Worm (Caenorhabditis elegans) whole organism, young adult: ENCODE results near the gene C54F6.6.

Experiments
- B0261.1 ChIP-seq: sonication (generic microtip); optimal IDR thresholded peaks from 2 replicates; lab custom pipeline; 2016; ENCODE audit warnings: mild to moderate bottlenecking, missing genetic modification characterization, moderate library complexity, missing compliant biosample characterization
- B0336.3 ChIP-seq: fragments of 200-800 bp; sonication (Bioruptor generic); IDR thresholded peaks from 2 replicates; pipeline ENCODE4 v1.3.6; 2022; ENCODE audit warnings: missing genetic modification characterization, missing compliant biosample characterization
- F10E7.11 ChIP-seq: sonication (generic microtip); optimal IDR thresholded peaks from 2 replicates; lab custom pipeline; 2017; ENCODE audit warnings: mild to moderate bottlenecking, missing genetic modification characterization, moderate library complexity, missing compliant biosample characterization
- F22D6.2 ChIP-seq: sonication (generic microtip); optimal IDR thresholded peaks from 2 replicates; lab custom pipeline; 2016; ENCODE audit warnings: mild to moderate bottlenecking, missing genetic modification characterization, missing compliant biosample characterization
- K11D2.4 ChIP-seq: fragments of 200-800 bp; sonication (Bioruptor generic); IDR thresholded peaks from 2 replicates; pipeline ENCODE4 v1.3.6; 2022; ENCODE audit warnings: missing genetic modification reagents, missing genetic modification characterization, missing compliant biosample characterization
- K12H6.12 ChIP-seq: fragments of 200-800 bp; sonication (Bioruptor generic); optimal IDR thresholded peaks from 2 replicates; lab custom pipeline; 2018; ENCODE audit warnings: mild to moderate bottlenecking, missing genetic modification characterization, missing compliant biosample characterization
- Y53F4B.3 ChIP-seq: fragments of 200-800 bp; sonication (Bioruptor generic); IDR thresholded peaks from 2 replicates; pipeline ENCODE4 v1.3.6; 2022; ENCODE audit warnings: missing genetic modification reagents, missing genetic modification characterization, missing compliant biosample characterization
- athp-1 ChIP-seq: sonication (generic microtip); optimal IDR thresholded peaks from 2 replicates; lab custom pipeline; 2017; ENCODE audit warnings: mild to moderate bottlenecking, missing genetic modification characterization, missing compliant biosample characterization
- ccch-3 ChIP-seq: fragments of 200-800 bp; sonication (Bioruptor generic); optimal IDR thresholded peaks from 2 replicates; lab custom pipeline; 2018; ENCODE audit warnings: mild to moderate bottlenecking, missing genetic modification characterization, missing compliant biosample characterization
- ceh-100 ChIP-seq: fragments of 200-800 bp; sonication (Bioruptor generic); IDR thresholded peaks from 2 replicates; pipeline ENCODE4 v1.3.6; 2022; ENCODE audit warnings: missing genetic modification reagents, missing genetic modification characterization, missing compliant biosample characterization
- dox-1 ChIP-seq: fragments of 200-800 bp; sonication (Bioruptor generic); IDR thresholded peaks from 2 replicates; pipeline ENCODE4 v1.3.6; 2022; ENCODE audit warnings: missing genetic modification reagents, missing genetic modification characterization, missing compliant biosample characterization
- egl-18 ChIP-seq: fragments of 200-800 bp; sonication (Bioruptor generic); IDR thresholded peaks from 2 replicates; pipeline ENCODE4 v1.3.6; 2022; ENCODE audit warnings: missing genetic modification reagents, missing genetic modification characterization, missing compliant biosample characterization
- egl-44 ChIP-seq: fragments of 200-800 bp; sonication (Bioruptor generic); IDR thresholded peaks from 2 replicates; pipeline ENCODE4 v1.3.6; 2022; ENCODE audit warnings: missing genetic modification reagents, missing genetic modification characterization, missing compliant biosample characterization
- him-1 ChIP-seq: sonication (generic microtip); optimal IDR thresholded peaks from 2 replicates; lab custom pipeline; 2016; ENCODE audit warnings: missing genotype, missing genetic modification reagents, missing genetic modification characterization, missing compliant biosample characterization
- hsf-1 ChIP-seq: fragments of 200-800 bp; sonication (Bioruptor generic); IDR thresholded peaks from 2 replicates; pipeline ENCODE4 v1.3.6; 2022; ENCODE audit warnings: missing genetic modification reagents, missing genetic modification characterization, missing compliant biosample characterization
- lin-40 ChIP-seq: sonication (generic microtip); optimal IDR thresholded peaks from 2 replicates; lab custom pipeline; 2016; ENCODE audit warnings: missing genetic modification characterization, mild to moderate bottlenecking, missing compliant biosample characterization, missing genotype, missing genetic modification reagents
- lsl-1 ChIP-seq: fragments of 200-800 bp; sonication (Bioruptor generic); optimal IDR thresholded peaks from 2 replicates; lab custom pipeline; 2018; ENCODE audit warnings: mild to moderate bottlenecking, missing genetic modification characterization, moderate library complexity, missing compliant biosample characterization
- mxl-1 ChIP-seq: sonication (generic microtip); optimal IDR thresholded peaks from 2 replicates; lab custom pipeline; 2016; ENCODE audit warnings: missing genetic modification characterization, missing compliant biosample characterization
- nfya-2 ChIP-seq: fragments of 200-800 bp; sonication (Bioruptor generic); IDR thresholded peaks from 2 replicates; pipeline ENCODE4 v1.3.6; 2022; ENCODE audit warnings: missing genetic modification reagents, missing genetic modification characterization, missing compliant biosample characterization
- nhr-179 ChIP-seq: sonication (generic microtip); optimal IDR thresholded peaks from 2 replicates; lab custom pipeline; 2016; ENCODE audit warnings: mild to moderate bottlenecking, missing genetic modification characterization, missing compliant biosample characterization
- nhr-90 ChIP-seq: sonication (generic microtip); optimal IDR thresholded peaks from 2 replicates; lab custom pipeline; 2016; ENCODE audit warnings: missing genotype, mild to moderate bottlenecking, missing genetic modification characterization, missing compliant biosample characterization
- rec-8 ChIP-seq, 2 experiments: sonication (generic microtip); optimal IDR thresholded peaks; 2 replicates each; lab custom pipeline; 2016; ENCODE audit warnings: mild to moderate bottlenecking in 2 of 2, missing genetic modification characterization in 2 of 2, missing genetic modification reagents in 2 of 2, missing genotype in 2 of 2, missing biosample characterization in 1 of 2, missing compliant biosample characterization in 1 of 2, moderate library complexity in 1 of 2
- repo-1 ChIP-seq: sonication (generic microtip); optimal IDR thresholded peaks from 2 replicates; lab custom pipeline; 2017; ENCODE audit warnings: mild to moderate bottlenecking, missing genetic modification characterization, missing compliant biosample characterization
- snpc-1.3 ChIP-seq: sonication (generic microtip); optimal IDR thresholded peaks from 2 replicates; lab custom pipeline; 2017; ENCODE audit warnings: missing genetic modification characterization, mild to moderate bottlenecking, missing compliant biosample characterization, antibody characterized with exemption, moderate library complexity, missing genotype, missing genetic modification reagents; ENCODE audit not compliant: insufficient read depth
- snpc-4 ChIP-seq, 5 experiments: fragments of 150-350 bp in 1 of 5; sonication (generic microtip) in 4 of 5; optimal IDR thresholded peaks; 2 replicates each; lab custom pipeline; 2014 to 2018; ENCODE audit warnings: missing genetic modification characterization in 5 of 5, missing biosample characterization in 3 of 5, antibody characterized with exemption in 2 of 5, mild to moderate bottlenecking in 2 of 5, missing compliant biosample characterization in 2 of 5, missing genotype in 2 of 5, moderate library complexity in 2 of 5, missing genetic modification reagents in 1 of 5
- somi-1 ChIP-seq: fragments of 200-800 bp; sonication (Bioruptor generic); optimal IDR thresholded peaks from 2 replicates; lab custom pipeline; 2018; ENCODE audit warnings: mild to moderate bottlenecking, missing genetic modification characterization, missing compliant biosample characterization
- tbp1 ChIP-seq: fragments of 200-800 bp; sonication (Bioruptor generic); optimal IDR thresholded peaks from 2 replicates; lab custom pipeline; 2018; ENCODE audit warnings: mild to moderate bottlenecking, missing genetic modification characterization, missing compliant biosample characterization
- tlf-1 ChIP-seq: fragments of 200-800 bp; sonication (Bioruptor generic); optimal IDR thresholded peaks from 2 replicates; lab custom pipeline; 2018; ENCODE audit warnings: mild to moderate bottlenecking, missing genetic modification characterization, missing compliant biosample characterization
- unc-130 ChIP-seq: sonication (generic microtip); optimal IDR thresholded peaks from 2 replicates; lab custom pipeline; 2016; ENCODE audit warnings: missing genetic modification reagents, missing genetic modification characterization, missing compliant biosample characterization
- unc-62 ChIP-seq: fragments of 150-350 bp; optimal IDR thresholded peaks from 2 replicates; lab custom pipeline; 2014; ENCODE audit warnings: missing biosample characterization, missing genetic modification reagents, missing genetic modification characterization
- zim-3 ChIP-seq: sonication (generic microtip); optimal IDR thresholded peaks from 2 replicates; lab custom pipeline; 2017; ENCODE audit warnings: mild to moderate bottlenecking, missing genetic modification characterization, moderate library complexity, missing compliant biosample characterization
- ztf-26 ChIP-seq: sonication (generic microtip); optimal IDR thresholded peaks from 2 replicates; lab custom pipeline; 2017; ENCODE audit warnings: missing genetic modification characterization, missing compliant biosample characterization
- ztf-28 ChIP-seq: fragments of 200-800 bp; sonication (Bioruptor generic); IDR thresholded peaks from 2 replicates; pipeline ENCODE4 v1.3.6; 2022; ENCODE audit warnings: missing genetic modification reagents, missing genetic modification characterization, missing compliant biosample characterization

C54F6.6 gene

DNA sequence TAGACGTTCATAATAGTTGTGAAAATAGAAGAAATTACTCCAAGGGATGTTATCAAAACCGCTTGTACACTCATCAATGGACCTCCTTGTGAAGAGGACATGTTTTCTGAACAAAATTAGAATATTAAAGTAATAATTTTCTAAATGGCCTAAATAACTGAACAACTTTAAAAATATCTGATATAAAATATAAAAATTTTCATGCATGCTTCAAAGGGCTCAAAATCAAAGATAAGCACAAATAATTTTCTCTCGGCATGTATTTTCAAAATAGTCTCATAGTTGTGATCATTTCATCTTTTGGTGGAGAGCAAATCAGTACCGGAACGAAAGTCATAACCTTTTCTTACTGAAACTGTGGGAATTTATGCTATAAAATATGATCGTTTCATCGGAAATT is 38.5 kb upstream of the C54F6.6 start, which contains the start of gene srbc-8 (continued):
- TF ChIP-seq K12H6.12 (tag; lab: Kevin White, UChicago) (no peak), lin-40 (tag; lab: Kevin White, UChicago) (no peak)

DNA sequence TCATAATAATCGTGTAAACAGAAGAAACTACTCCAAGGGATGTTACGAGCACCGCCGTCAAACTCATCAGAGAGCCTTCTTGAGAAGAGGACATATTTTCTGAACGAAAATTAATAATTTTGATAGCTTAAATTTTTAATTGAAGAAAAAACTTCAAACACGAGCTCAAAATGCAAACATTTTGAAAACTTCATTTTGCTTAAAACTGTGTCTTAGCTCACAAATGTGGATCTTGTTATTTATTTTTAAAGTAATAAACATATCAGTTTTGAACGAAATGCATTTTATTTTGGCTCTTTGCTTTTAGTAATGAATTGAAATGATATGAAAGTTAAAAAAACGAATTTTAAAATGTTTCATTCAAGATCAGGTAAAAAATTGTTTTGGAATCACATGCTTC is 36.0 kb upstream of the C54F6.6 start, which contains the start of gene srbc-7:
TSS of gene srbc-7 (minus strand) at position 101 of the 400 bp plus-strand sequence.
- TF ChIP-seq B0336.3 (GFP tag; lab: Robert Waterston, UW): no peak
- no peak for TF ChIP-seq egl-18 (GFP tag; lab: Robert Waterston, UW)
- TF ChIP-seq F10E7.11 (tag; lab: Kevin White, UChicago): no peak
- TF ChIP-seq somi-1 (GFP tag; lab: Kevin White, UChicago): no peak
- TF ChIP-seq nfya-2 (GFP tag; lab: Robert Waterston, UW): no peak
- TF ChIP-seq unc-130 (GFP tag; lab: Kevin White, UChicago): no peak
- no peak for TF ChIP-seq F22D6.2 (tag; lab: Kevin White, UChicago)
- TF ChIP-seq zim-3 (tag; lab: Kevin White, UChicago): no peak
- TF ChIP-seq dox-1 (GFP tag; lab: Robert Waterston, UW): no peak
- no peak for TF ChIP-seq K11D2.4

DNA sequence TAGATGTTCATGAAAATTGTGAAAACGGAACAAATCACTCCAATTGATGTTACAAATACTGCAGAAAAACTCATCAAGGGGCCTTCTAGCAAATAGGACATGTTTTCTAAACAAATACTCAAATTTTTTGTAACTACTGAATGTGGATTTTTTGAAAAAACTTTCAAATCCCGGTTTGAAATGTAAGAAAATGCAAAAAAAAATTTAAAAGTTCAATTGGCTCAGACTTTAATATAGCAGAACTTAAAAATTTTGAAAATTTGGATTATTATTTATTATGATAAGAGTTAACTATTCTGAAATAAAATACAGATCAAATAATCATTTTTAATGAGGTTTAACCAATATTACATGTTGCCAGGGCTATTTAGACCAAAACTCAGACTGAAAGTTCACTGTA is 33.2 kb upstream of the C54F6.6 start, which contains the start of gene srbc-9:
TSS of gene srbc-9 (minus strand) at position 101 of the 400 bp plus-strand sequence.
- TF ChIP-seq lsl-1 (GFP tag; lab: Kevin White, UChicago): no peak
- no peak for TF ChIP-seq tbp1 (GFP tag; lab: Kevin White, UChicago)
- no peak for TF ChIP-seq Y53F4B.3 (GFP tag; lab: Robert Waterston, UW)
- TF ChIP-seq ztf-26 (tag; lab: Kevin White, UChicago): no peak
- TF ChIP-seq repo-1 (tag; lab: Kevin White, UChicago): no peak
- no peak for TF ChIP-seq F10E7.11 (tag; lab: Kevin White, UChicago)
- TF ChIP-seq, all 124 proteins: peak for 0

DNA sequence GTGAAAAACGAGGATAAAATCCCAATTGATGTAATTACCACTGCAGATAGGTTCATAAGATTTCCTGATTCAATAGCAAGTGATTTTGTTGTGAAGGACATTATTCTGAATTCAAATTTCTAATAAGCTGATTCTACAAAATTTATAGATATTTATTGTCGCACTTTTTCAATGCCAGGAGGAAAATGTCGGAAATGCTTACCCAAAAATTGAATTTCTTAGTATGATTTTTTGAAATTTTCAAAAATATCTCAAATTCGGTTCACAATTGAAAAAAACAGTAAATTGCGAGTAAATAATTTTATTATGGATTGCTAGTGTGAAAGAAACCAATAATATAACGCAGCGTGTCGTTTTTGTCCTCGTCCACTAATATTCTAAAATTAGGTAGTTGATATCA is 30.6 kb upstream of the C54F6.6 start, which contains the start of gene srbc-10:
TSS of gene srbc-10 (minus strand) at position 101 of the 400 bp plus-strand sequence.
- TF ChIP-seq rec-8 (tag; optimal IDR thresholded peaks at IDR 0.05; lab: Kevin White, UChicago) (no peak), ztf-28 (GFP tag; lab: Robert Waterston, UW) (no peak), ztf-26 (tag; lab: Kevin White, UChicago) (no peak), egl-44 (GFP tag; lab: Robert Waterston, UW) (no peak), B0261.1 (no peak), F10E7.11 (tag; lab: Kevin White, UChicago) (no peak), ccch-3 (GFP tag; lab: Kevin White, UChicago) (no peak), nhr-179 (tag; lab: Kevin White, UChicago) (no peak), mxl-1 (tag; lab: Kevin White, UChicago) (no peak), ceh-100 (GFP tag; lab: Robert Waterston, UW) (no peak)

DNA sequence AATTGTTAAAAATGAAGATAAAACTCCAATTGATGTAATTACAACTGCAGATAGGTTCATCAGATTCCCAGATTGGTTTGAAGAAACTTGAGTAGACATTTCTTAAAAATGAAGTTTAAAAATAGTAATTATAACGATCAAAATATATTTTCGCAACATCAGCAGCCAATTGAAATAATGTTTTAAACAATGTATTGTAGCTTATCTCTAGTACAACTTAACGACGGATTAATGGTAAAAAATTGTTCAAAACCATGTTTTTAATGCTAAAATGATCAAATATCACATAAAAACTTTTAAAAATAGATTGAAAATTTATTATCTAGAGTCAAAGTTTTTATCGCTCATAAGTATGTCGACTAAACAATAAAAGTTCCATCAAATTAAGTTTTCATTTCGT is 28.3 kb upstream of the C54F6.6 start, which contains the start of gene srbc-11:
TSS of gene srbc-11 (minus strand) at position 101 of the 400 bp plus-strand sequence.
- TF ChIP-seq him-1 (tag; lab: Kevin White, UChicago): no peak
- TF ChIP-seq athp-1: no peak
- TF ChIP-seq F10E7.11 (tag; lab: Kevin White, UChicago): no peak

DNA sequence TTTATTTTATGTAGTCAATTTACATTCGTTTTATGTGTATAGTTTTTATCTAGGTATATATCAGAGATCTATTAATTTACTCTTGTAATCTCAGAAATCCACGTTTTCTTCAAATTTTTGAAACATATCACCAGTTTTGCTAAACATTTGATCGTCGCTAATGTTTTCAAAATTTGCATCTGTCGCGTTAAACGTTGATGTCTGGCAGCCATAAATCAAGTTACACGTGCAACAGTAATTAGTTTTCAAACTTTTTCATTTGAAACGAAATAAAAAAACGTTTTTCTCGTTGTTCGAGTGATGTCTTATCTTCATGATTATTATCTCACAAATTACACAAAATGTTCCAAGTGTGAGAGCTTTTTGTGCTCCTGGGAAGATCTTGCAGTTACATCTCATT is 26.1 kb upstream of the C54F6.6 start, which contains the start of gene srh-79:
TSS of gene srh-79 (plus strand) at position 301 of the 400 bp plus-strand sequence.
- no peak for TF ChIP-seq tlf-1
- no peak for TF ChIP-seq unc-62 (GFP tag; lab: Kevin White, UChicago)
- no peak for TF ChIP-seq snpc-1.3 (tag; lab: Kevin White, UChicago)
- no peak for TF ChIP-seq nhr-90 (tag; lab: Kevin White, UChicago)
- TF ChIP-seq snpc-4 (GFP tag; optimal IDR thresholded peaks at IDR 0.05; lab: Kevin White, UChicago): no peak
- TF ChIP-seq snpc-4 (tag; optimal IDR thresholded peaks at IDR 0.05; lab: Kevin White, UChicago): no peak
- no peak for TF ChIP-seq hsf-1 (GFP tag; lab: Robert Waterston, UW)
